Worm (Caenorhabditis elegans) whole organism, early embryonic: Measurements from ENCODE around the gene C50F4.1.

Source experiments
- aly-1 ChIP-seq: sonication (generic microtip); optimal IDR thresholded peaks from 2 replicates; lab custom pipeline; 2016; ENCODE audit warnings: missing genetic modification characterization, missing compliant biosample characterization
- ama-1 ChIP-seq: fragments of 150-350 bp; optimal IDR thresholded peaks from 2 replicates; lab custom pipeline; 2014
- ets-7 ChIP-seq: sonication (generic microtip); optimal IDR thresholded peaks from 2 replicates; lab custom pipeline; 2016; ENCODE audit warnings: missing genotype, missing genetic modification characterization, missing compliant biosample characterization
- flt-1 ChIP-seq: fragments of 200-800 bp; sonication (Bioruptor generic); IDR thresholded peaks from 2 replicates; pipeline ENCODE4 v1.3.6; 2022; ENCODE audit warnings: missing genetic modification characterization, missing compliant biosample characterization
- hnd-1 ChIP-seq: sonication (generic microtip); optimal IDR thresholded peaks from 2 replicates; lab custom pipeline; 2016; ENCODE audit warnings: missing genetic modification characterization, missing compliant biosample characterization
- scrt-1 ChIP-seq: fragments of 200-800 bp; sonication (Bioruptor generic); IDR thresholded peaks from 2 replicates; pipeline ENCODE4 v1.3.6; 2022; ENCODE audit warnings: missing genetic modification characterization, missing compliant biosample characterization
- tra-4 ChIP-seq: sonication (generic microtip); optimal IDR thresholded peaks from 2 replicates; lab custom pipeline; 2017; ENCODE audit warnings: missing genetic modification characterization, missing compliant biosample characterization

DNA sequence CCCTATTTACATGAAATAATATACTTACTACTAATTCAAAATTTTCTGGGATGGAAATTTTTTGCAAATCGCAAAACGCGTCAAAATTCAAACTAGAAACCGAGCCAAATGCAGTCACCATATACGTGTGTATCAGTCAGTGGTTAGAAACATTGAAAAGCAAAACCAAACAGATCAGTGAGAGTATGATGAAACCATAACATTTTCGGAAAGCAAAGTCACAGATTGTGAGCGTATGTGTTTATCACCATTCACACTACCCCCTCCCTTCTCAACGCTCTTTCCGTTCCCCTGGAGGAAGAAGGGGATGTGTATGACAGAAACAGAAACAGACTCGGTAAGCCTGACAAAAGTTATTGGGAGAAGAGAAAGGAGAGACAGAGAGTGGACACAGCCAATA, 45.1 kb downstream of the C50F4.1 start:
- TF ChIP-seq ama-1 (lab: Kevin White, UChicago) (no peak), ets-7 (tag; lab: Kevin White, UChicago) (no peak), aly-1 (tag; lab: Kevin White, UChicago) (no peak), flt-1 (no peak), scrt-1 (GFP tag; lab: Robert Waterston, UW) (no peak), hnd-1 (tag; lab: Kevin White, UChicago) (no peak), tra-4 (tag; lab: Kevin White, UChicago) (no peak)
